Worm (Caenorhabditis elegans): Measurements from ENCODE around the gene C31E10.6.

C31E10.6 gene

DNA sequence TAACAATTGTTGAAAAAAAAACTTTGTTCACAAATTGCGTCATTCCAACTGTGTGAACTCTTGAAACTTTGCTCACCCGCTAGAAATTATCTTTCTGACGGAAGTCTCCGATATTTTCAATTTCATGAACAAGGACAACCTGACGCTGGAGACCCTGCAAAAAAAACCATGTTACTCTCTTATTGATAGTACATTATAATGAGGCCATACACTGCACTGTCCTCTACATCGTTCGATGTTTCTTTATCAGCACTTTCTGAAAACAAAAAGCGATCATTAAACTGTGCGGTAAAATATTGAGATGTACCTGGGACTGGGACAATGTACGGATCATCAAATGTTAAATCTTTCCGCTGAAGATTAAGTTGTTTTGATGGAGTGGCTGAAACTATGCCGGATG lies 7.4 kb downstream of the C31E10.6 start:
- TF ChIP-seq zag-1 (tag; optimal IDR thresholded peaks at IDR 0.05) (no peak), daf-12 (tag; optimal IDR thresholded peaks at IDR 0.05) (no peak), pqm-1 (tag; optimal IDR thresholded peaks at IDR 0.05) (peak; percentile 60), elt-2 (tag; optimal IDR thresholded peaks at IDR 0.05) (peak; percentile 48)

DNA sequence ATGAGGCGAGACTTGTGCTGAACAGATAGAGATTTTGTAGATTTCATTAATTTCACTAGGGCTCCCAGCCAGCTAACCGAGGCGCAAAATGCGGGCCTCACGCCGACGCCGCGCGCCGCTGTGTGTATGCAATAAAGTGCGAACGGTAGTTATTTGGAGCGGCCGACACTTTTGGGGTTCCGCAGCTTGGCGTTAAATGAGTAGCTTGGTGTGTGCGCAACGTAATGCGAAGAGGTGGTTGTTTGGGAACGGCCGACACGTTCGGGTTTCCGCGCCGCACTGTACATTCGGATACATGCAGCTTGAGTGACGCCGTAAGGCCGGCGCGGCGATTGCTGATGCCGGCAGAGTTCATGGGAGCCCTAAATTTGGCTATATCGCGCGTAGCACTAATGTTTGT lies 12.0 kb downstream of the C31E10.6 start:
- TF ChIP-seq tbx-2 (tag; optimal IDR thresholded peaks at IDR 0.05) (no peak), sea-2 (GFP tag; optimal IDR thresholded peaks at IDR 0.05) (no peak), ztf-4 (tag; optimal IDR thresholded peaks at IDR 0.05) (no peak), eor-1 (tag; optimal IDR thresholded peaks at IDR 0.05) (no peak), jun-1 (tag; optimal IDR thresholded peaks at IDR 0.05) (no peak)

DNA sequence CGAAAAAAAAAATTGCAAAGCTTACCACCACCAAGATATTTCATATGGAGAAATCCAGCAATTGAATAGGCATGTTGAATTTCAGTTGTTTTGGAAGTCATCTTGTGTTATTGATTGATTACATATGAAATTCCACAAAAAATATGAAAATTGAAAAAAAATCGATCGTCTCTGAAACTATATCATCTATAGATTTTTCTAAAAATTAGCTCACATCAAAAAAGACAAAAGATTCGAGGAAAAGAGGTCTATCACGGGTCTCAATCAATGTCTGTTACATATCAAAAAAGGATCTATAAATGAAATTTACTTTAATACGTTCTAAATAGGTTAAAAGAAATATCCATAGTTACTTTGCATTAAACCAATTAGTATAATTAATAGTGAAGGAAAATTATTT lies 16.3 kb downstream of the C31E10.6 start, which contains the start of gene tbc-19:
Gene tbc-19 (minus strand): TSS at position 101 of the 400 bp plus-strand sequence.
- no peak for TF ChIP-seq mml-1 (tag; optimal IDR thresholded peaks at IDR 0.05)
- no peak for TF ChIP-seq skn-1 (tag; optimal IDR thresholded peaks at IDR 0.05)
- no peak for TF ChIP-seq lsy-12 (tag; optimal IDR thresholded peaks at IDR 0.05)
- TF ChIP-seq ZK546.5 (tag; optimal IDR thresholded peaks at IDR 0.05) = no peak

DNA sequence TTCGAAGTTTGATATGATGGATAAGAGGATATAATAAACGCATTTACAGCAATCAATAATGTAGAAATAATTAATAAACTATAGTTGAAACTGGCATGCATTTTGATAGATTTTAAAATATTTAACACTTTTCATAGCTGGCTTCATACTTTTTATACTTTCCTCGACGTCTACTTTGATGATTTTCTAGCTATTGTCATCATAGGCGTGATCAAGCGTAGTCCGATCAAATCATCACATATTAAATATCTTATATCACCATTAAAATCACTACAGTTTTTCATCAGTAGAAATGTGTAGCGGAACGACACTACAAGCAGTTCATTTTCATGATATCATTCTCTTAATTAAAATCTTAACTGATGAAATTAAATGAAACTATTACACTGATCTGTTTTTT lies 19.2 kb downstream of the C31E10.6 start, which contains the start of gene C04C11.25:
Gene C04C11.25 (minus strand): TSS at position 101 of the 400 bp plus-strand sequence.
- TF ChIP-seq tbx-2 (tag; optimal IDR thresholded peaks at IDR 0.05) (no peak), ZK546.5 (tag; optimal IDR thresholded peaks at IDR 0.05) (no peak), eor-1 (tag; optimal IDR thresholded peaks at IDR 0.05) (no peak), nhr-76 (tag; optimal IDR thresholded peaks at IDR 0.05) (no peak), fos-1 (tag; optimal IDR thresholded peaks at IDR 0.05) (no peak), nhr-23 (tag; optimal IDR thresholded peaks at IDR 0.05) (no peak), lsy-12 (tag; optimal IDR thresholded peaks at IDR 0.05) (no peak)

DNA sequence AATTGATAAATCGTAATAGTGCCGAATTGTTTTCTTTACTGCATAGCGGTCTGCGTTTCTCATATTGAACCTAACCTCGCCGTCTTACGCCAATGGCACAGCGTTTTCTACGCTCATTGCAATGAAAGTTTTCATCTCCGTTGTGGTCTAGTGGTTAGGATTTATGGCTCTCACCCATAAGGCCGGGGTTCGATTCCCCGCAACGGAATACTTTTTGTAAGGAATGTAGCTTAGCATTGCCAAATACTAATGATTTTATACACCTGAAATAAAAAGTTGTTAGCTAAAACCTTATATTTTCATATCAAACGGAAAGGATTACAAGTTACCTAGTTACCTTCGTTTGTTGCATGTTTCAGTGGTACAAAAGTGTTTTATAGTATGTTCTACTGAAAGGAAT lies 19.7 kb downstream of the C31E10.6 start:
- TF ChIP-seq elt-3 (tag; optimal IDR thresholded peaks at IDR 0.05) = no peak
- no peak for TF ChIP-seq nhr-28 (tag; optimal IDR thresholded peaks at IDR 0.05)
- peak; percentile 1 for TF ChIP-seq snpc-4 (tag; optimal IDR thresholded peaks at IDR 0.05)
- TF ChIP-seq daf-12 (tag; optimal IDR thresholded peaks at IDR 0.05) = no peak
- peak; percentile 71 for TF ChIP-seq nhr-43 (tag; optimal IDR thresholded peaks at IDR 0.05; ENCODE audit: poor library complexity, severe bottlenecking)
- TF ChIP-seq ama-1 (optimal IDR thresholded peaks at IDR 0.05) = no peak
- TF ChIP-seq unc-39 (tag; optimal IDR thresholded peaks at IDR 0.05) = no peak
- no peak for TF ChIP-seq ceh-16 (tag; optimal IDR thresholded peaks at IDR 0.05)
- TF ChIP-seq hmg-11 (tag; optimal IDR thresholded peaks at IDR 0.05) = peak; percentile 94
- no peak for TF ChIP-seq egl-27 (tag; optimal IDR thresholded peaks at IDR 0.05)
- TF ChIP-seq skn-1 (tag; optimal IDR thresholded peaks at IDR 0.05) = peak; percentile 56
- no peak for TF ChIP-seq ZK546.5 (tag; optimal IDR thresholded peaks at IDR 0.05)
- no peak for TF ChIP-seq ztf-4 (tag; optimal IDR thresholded peaks at IDR 0.05)
- TF ChIP-seq nhr-11 (tag; optimal IDR thresholded peaks at IDR 0.05) = peak; percentile 30
- TF ChIP-seq aly-2 (tag; optimal IDR thresholded peaks at IDR 0.05) = no peak
- no peak for TF ChIP-seq mml-1 (tag; optimal IDR thresholded peaks at IDR 0.05)
- TF ChIP-seq nfya-1 (tag; optimal IDR thresholded peaks at IDR 0.05; ENCODE audit: insufficient read depth) = peak; percentile 63
- TF ChIP-seq ztf-11 (tag; optimal IDR thresholded peaks at IDR 0.05) = no peak
- TF ChIP-seq nhr-76 (tag; optimal IDR thresholded peaks at IDR 0.05) = peak; percentile 16
- TF ChIP-seq nhr-237 (tag; optimal IDR thresholded peaks at IDR 0.05) = no peak
- peak; percentile 53 for TF ChIP-seq elt-2 (tag; optimal IDR thresholded peaks at IDR 0.05)
- peak; percentile 61 for TF ChIP-seq lsy-12 (tag; optimal IDR thresholded peaks at IDR 0.05)
- TF ChIP-seq nhr-25 (tag; optimal IDR thresholded peaks at IDR 0.05) = peak; percentile 36
- TF ChIP-seq fos-1 (tag; optimal IDR thresholded peaks at IDR 0.05) = no peak
- TF ChIP-seq nhr-77 (tag; optimal IDR thresholded peaks at IDR 0.05) = no peak
- no peak for TF ChIP-seq zag-1 (tag; optimal IDR thresholded peaks at IDR 0.05)
- TF ChIP-seq fkh-2 (tag; optimal IDR thresholded peaks at IDR 0.05) = no peak
- TF ChIP-seq nhr-23 (tag; optimal IDR thresholded peaks at IDR 0.05) = no peak
- TF ChIP-seq lin-39 (tag; optimal IDR thresholded peaks at IDR 0.05) = peak; percentile 36
- TF ChIP-seq lin-15B (tag; optimal IDR thresholded peaks at IDR 0.05) = peak; percentile 14
- no peak for TF ChIP-seq eor-1 (tag; optimal IDR thresholded peaks at IDR 0.05)
- TF ChIP-seq pqm-1 (tag; optimal IDR thresholded peaks at IDR 0.05) = peak; percentile 1
- TF ChIP-seq sea-2 (GFP tag; optimal IDR thresholded peaks at IDR 0.05) = peak; percentile 76
- TF ChIP-seq jun-1 (tag; optimal IDR thresholded peaks at IDR 0.05) = peak; percentile 47
- no peak for TF ChIP-seq elt-1 (tag; optimal IDR thresholded peaks at IDR 0.05)
- TF ChIP-seq fkh-10 (GFP tag; optimal IDR thresholded peaks at IDR 0.05) = peak; percentile 53
- TF ChIP-seq egl-5 (tag; optimal IDR thresholded peaks at IDR 0.05) = peak; percentile 49
- TF ChIP-seq ceh-28 (tag; optimal IDR thresholded peaks at IDR 0.05) = no peak
- TF ChIP-seq ceh-82 (tag; optimal IDR thresholded peaks at IDR 0.05) = no peak
- no peak for TF ChIP-seq nhr-67 (tag; optimal IDR thresholded peaks at IDR 0.05)
- TF ChIP-seq nhr-12 (tag; optimal IDR thresholded peaks at IDR 0.05) = no peak
- TF ChIP-seq unc-62 (GFP tag; optimal IDR thresholded peaks at IDR 0.05) = no peak
- TF ChIP-seq ceh-9 (tag; optimal IDR thresholded peaks at IDR 0.05) = no peak

Data from whole organism, L3 larva.